Fruit fly (Drosophila melanogaster) whole organism, pupa: ENCODE measurements around the gene CG34348.
A peak's percentile ranks its signal among the peaks of the same experiment; 100 is the strongest.

Source experiments
- CG14655 ChIP-seq: fragments of 200-800 bp; sonication (Bioruptor generic); optimal IDR thresholded peaks from 3 replicates; lab custom pipeline; 2017; ENCODE audit warnings: mild to moderate bottlenecking, missing biosample characterization, missing genetic modification reagents, missing genetic modification characterization
- CG4496 ChIP-seq: fragments of 200-800 bp; sonication (Bioruptor generic); IDR thresholded peaks from 3 replicates; pipeline ENCODE4 v1.3.6; 2022; ENCODE audit warnings: missing biosample characterization, missing genetic modification characterization
- CG8301 ChIP-seq: fragments of 200-800 bp; sonication (Bioruptor generic); optimal IDR thresholded peaks from 2 replicates; lab custom pipeline; 2018; ENCODE audit warnings: missing biosample characterization, mild to moderate bottlenecking, missing genetic modification characterization
- Pif1A ChIP-seq: fragments of 200-800 bp; sonication (Bioruptor generic); optimal IDR thresholded peaks from 3 replicates; lab custom pipeline; 2016; ENCODE audit warnings: missing biosample characterization, missing genetic modification characterization
- fd96Ca ChIP-seq: fragments of 200-800 bp; sonication (Bioruptor generic); IDR thresholded peaks from 3 replicates; pipeline ENCODE4 v1.3.6; 2022; ENCODE audit warnings: missing biosample characterization, missing genetic modification characterization

DNA sequence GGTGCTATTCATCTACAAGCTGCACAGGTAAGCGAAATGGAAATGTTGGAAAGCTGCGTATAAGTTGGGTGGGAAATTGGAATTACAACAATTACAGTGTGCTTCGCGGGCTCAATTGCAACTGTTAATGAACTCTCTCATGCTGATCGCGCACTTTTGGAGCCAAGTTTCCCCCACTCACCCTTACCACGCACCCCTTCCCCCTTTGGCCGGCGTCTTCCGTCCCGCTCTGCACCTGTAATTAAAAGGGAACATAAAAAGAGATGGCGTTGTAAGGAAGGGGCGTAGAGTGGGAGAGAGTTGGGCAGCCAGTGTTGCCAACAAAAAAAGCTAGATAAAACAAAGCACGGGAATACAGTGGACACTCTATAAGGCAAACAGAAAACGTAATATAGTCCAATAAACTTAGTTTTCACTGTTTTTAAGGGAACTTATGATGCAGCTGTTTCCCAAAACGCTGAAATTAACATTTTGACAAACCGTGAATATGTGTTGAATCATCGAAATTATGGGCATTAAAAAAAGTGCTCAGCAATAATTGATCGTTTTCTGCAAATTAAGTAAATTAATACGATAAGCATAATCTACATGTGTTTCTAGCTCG is 1.1 kb downstream of the CG34348 start:
- TF ChIP-seq CG8301 = peak; percentile 4
- peak; percentile 32 for TF ChIP-seq Pif1A (GFP tag; lab: Kevin White, UChicago)
- no peak for TF ChIP-seq CG4496 (GFP tag; lab: Robert Waterston, UW)
- no peak for TF ChIP-seq fd96Ca (GFP tag; lab: Robert Waterston, UW)
- peak; percentile 50 for TF ChIP-seq CG14655 (GFP tag; lab: Kevin White, UChicago)
